Fruit fly (Drosophila melanogaster): ENCODE data around the gene Dh44.

DNA sequence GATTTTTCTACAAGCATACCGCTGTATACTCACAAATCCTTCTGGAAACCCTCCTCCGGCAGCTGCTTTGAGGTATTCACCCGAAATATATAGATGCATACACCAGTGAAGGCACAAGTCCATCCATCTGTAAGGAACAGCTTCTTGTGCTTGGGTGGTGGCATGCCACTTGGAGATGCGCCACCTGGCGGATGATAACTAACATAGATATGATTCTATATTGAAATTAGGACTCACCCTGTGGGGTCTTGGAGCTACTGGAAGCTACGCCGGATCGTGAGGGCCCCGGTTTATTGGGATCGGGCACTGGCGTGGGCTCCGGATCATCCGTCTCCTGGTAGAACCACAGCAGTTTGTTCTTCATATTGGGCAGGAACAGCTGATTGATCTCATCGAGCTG is 35.2 kb downstream of the Dh44 start:
- TF ChIP-seq fru (GFP tag; optimal IDR thresholded peaks at IDR 0.05): no peak
- TF ChIP-seq Mio (GFP tag; optimal IDR thresholded peaks at IDR 0.05): no peak
- TF ChIP-seq usp (GFP tag; optimal IDR thresholded peaks at IDR 0.05): no peak
- no peak for TF ChIP-seq br (GFP tag; optimal IDR thresholded peaks at IDR 0.05)
- TF ChIP-seq Hnf4 (GFP tag; optimal IDR thresholded peaks at IDR 0.05): no peak
- no peak for TF ChIP-seq Abd-B (GFP tag; optimal IDR thresholded peaks at IDR 0.05)
- TF ChIP-seq Hr78 (GFP tag; optimal IDR thresholded peaks at IDR 0.05): no peak
- TF ChIP-seq psq (GFP tag; optimal IDR thresholded peaks at IDR 0.05): no peak
- no peak for TF ChIP-seq pan (optimal IDR thresholded peaks at IDR 0.05)

All from whole organism, wandering third instar larva.